Worm (Caenorhabditis elegans) whole organism, early embryonic: ENCODE measurements around the gene F49E11.2.

Experiments used
- B0310.2 ChIP-seq: sonication (generic microtip); optimal IDR thresholded peaks from 2 replicates; lab custom pipeline; 2016; ENCODE audit warnings: mild to moderate bottlenecking, missing genetic modification characterization, missing compliant biosample characterization
- F13C5.2 ChIP-seq: sonication (generic microtip); optimal IDR thresholded peaks from 2 replicates; lab custom pipeline; 2017; ENCODE audit warnings: mild to moderate bottlenecking, missing genetic modification characterization, inconsistent platforms, missing compliant biosample characterization
- aly-1 ChIP-seq: sonication (generic microtip); optimal IDR thresholded peaks from 2 replicates; lab custom pipeline; 2016; ENCODE audit warnings: missing genetic modification characterization, missing compliant biosample characterization
- ama-1 ChIP-seq: fragments of 150-350 bp; optimal IDR thresholded peaks from 2 replicates; lab custom pipeline; 2014
- ceh-13 ChIP-seq: fragments of 200-800 bp; sonication (Bioruptor generic); optimal IDR thresholded peaks from 2 replicates; lab custom pipeline; 2018; ENCODE audit warnings: mild to moderate bottlenecking, missing genetic modification characterization, missing compliant biosample characterization
- ceh-36 ChIP-seq: sonication (generic microtip); optimal IDR thresholded peaks from 2 replicates; lab custom pipeline; 2016; ENCODE audit warnings: missing genetic modification characterization, inconsistent platforms, missing compliant biosample characterization
- ets-7 ChIP-seq: sonication (generic microtip); optimal IDR thresholded peaks from 2 replicates; lab custom pipeline; 2016; ENCODE audit warnings: missing genotype, missing genetic modification characterization, missing compliant biosample characterization
- flt-1 ChIP-seq: fragments of 200-800 bp; sonication (Bioruptor generic); IDR thresholded peaks from 2 replicates; pipeline ENCODE4 v1.3.6; 2022; ENCODE audit warnings: missing genetic modification characterization, missing compliant biosample characterization
- hmbx-1 ChIP-seq: sonication (generic microtip); optimal IDR thresholded peaks from 2 replicates; lab custom pipeline; 2016; ENCODE audit warnings: mild to moderate bottlenecking, missing genetic modification characterization, missing compliant biosample characterization
- hmg-4 ChIP-seq: fragments of 200-800 bp; sonication (Bioruptor generic); optimal IDR thresholded peaks from 2 replicates; lab custom pipeline; 2018; ENCODE audit warnings: mild to moderate bottlenecking, missing genetic modification characterization, missing compliant biosample characterization
- hnd-1 ChIP-seq: sonication (generic microtip); optimal IDR thresholded peaks from 2 replicates; lab custom pipeline; 2016; ENCODE audit warnings: missing genetic modification characterization, missing compliant biosample characterization
- pes-1 ChIP-seq: fragments of 200-800 bp; sonication (Bioruptor generic); IDR thresholded peaks from 2 replicates; pipeline ENCODE4 v1.3.6; 2022; ENCODE audit warnings: missing genetic modification reagents, missing genetic modification characterization, missing compliant biosample characterization
- scrt-1 ChIP-seq: fragments of 200-800 bp; sonication (Bioruptor generic); IDR thresholded peaks from 2 replicates; pipeline ENCODE4 v1.3.6; 2022; ENCODE audit warnings: missing genetic modification characterization, missing compliant biosample characterization
- sea-1 ChIP-seq: fragments of 200-800 bp; sonication (Bioruptor generic); conservative IDR thresholded peaks from 2 replicates; pipeline ENCODE4 v1.3.6; 2022; ENCODE audit warnings: missing genetic modification characterization, missing compliant biosample characterization
- tbx-11 ChIP-seq: fragments of 200-800 bp; sonication (Bioruptor generic); IDR thresholded peaks from 2 replicates; pipeline ENCODE4 v1.3.6; 2022; ENCODE audit warnings: missing genetic modification characterization, missing compliant biosample characterization
- tbx-37 ChIP-seq: fragments of 200-800 bp; sonication (Bioruptor generic); conservative IDR thresholded peaks from 2 replicates; pipeline ENCODE4 v1.3.6; 2022; ENCODE audit warnings: missing genetic modification reagents, missing genetic modification characterization, missing compliant biosample characterization
- tra-4 ChIP-seq: sonication (generic microtip); optimal IDR thresholded peaks from 2 replicates; lab custom pipeline; 2017; ENCODE audit warnings: missing genetic modification characterization, missing compliant biosample characterization

The F49E11.2 gene

ce11 chrIV:13080185-13080584, 41.4 kb upstream of the F49E11.2 start:
- TF ChIP-seq pes-1 (GFP tag; lab: Robert Waterston, UW), result no peak

- TF ChIP-seq hmbx-1 (tag; lab: Kevin White, UChicago), result no peak
- no peak for TF ChIP-seq B0310.2 (tag; lab: Kevin White, UChicago)
- no peak for TF ChIP-seq scrt-1 (GFP tag; lab: Robert Waterston, UW)
- no peak for TF ChIP-seq sea-1 (GFP tag; lab: Robert Waterston, UW)
- TF ChIP-seq ceh-36 (tag; lab: Kevin White, UChicago), result no peak
- no peak for TF ChIP-seq aly-1 (tag; lab: Kevin White, UChicago)
- TF ChIP-seq tra-4 (tag; lab: Kevin White, UChicago), result no peak
- no peak for TF ChIP-seq F13C5.2 (tag; lab: Kevin White, UChicago)
- no peak for TF ChIP-seq hmg-4 (GFP tag; lab: Kevin White, UChicago)
Observed at ce11 chrIV:13079119-13079518, 40.3 kb upstream of the F49E11.2 start, which contains the start of gene C39E9.8. Gene C39E9.8 (plus strand): TSS chrIV:13079446.

- no peak for TF ChIP-seq ceh-36 (tag; lab: Kevin White, UChicago)
- no peak for TF ChIP-seq tbx-37
- TF ChIP-seq sea-1 (GFP tag; lab: Robert Waterston, UW), result no peak
- TF ChIP-seq ceh-13 (GFP tag; lab: Kevin White, UChicago), result no peak
- TF ChIP-seq B0310.2 (tag; lab: Kevin White, UChicago), result no peak
- TF ChIP-seq scrt-1 (GFP tag; lab: Robert Waterston, UW), result no peak
- TF ChIP-seq tra-4 (tag; lab: Kevin White, UChicago), result no peak
- TF ChIP-seq ama-1 (lab: Kevin White, UChicago), result no peak
- no peak for TF ChIP-seq hnd-1
- TF ChIP-seq flt-1 (GFP tag; lab: Robert Waterston, UW), result no peak
- TF ChIP-seq hmbx-1 (tag; lab: Kevin White, UChicago), result no peak
- TF ChIP-seq pes-1 (GFP tag; lab: Robert Waterston, UW), result no peak
- no peak for TF ChIP-seq aly-1 (tag; lab: Kevin White, UChicago)
- TF ChIP-seq F13C5.2 (tag; lab: Kevin White, UChicago), result no peak
- no peak for TF ChIP-seq hmg-4 (GFP tag; lab: Kevin White, UChicago)
Observed at ce11 chrIV:13078342-13078741, 39.6 kb upstream of the F49E11.2 start.

DNA sequence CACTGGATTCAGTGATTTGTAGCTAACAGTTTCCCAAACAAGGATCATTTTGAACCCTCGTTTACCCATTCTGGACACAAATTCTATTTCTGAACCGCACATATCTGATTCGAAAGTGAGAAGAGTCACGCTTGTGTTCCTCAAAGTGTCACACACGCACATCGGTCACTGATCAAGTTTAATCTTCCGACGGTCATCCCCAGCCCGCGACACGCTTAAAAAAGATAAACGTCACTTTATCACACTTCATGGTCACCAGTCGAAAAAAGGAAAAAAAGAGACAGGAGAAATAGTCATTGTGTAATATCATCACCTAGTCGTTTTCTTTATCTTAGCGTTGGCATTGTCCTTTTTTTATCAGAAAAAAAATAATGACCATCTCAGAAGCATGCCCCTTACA, 38.9 kb upstream of the F49E11.2 start:
- TF ChIP-seq hmbx-1 (tag; lab: Kevin White, UChicago) (no peak), aly-1 (tag; lab: Kevin White, UChicago) (no peak), hmg-4 (GFP tag; lab: Kevin White, UChicago) (no peak), scrt-1 (GFP tag; lab: Robert Waterston, UW) (no peak), ceh-36 (tag; lab: Kevin White, UChicago) (no peak), tbx-11 (GFP tag; lab: Robert Waterston, UW) (no peak), flt-1 (GFP tag; lab: Robert Waterston, UW) (no peak), F13C5.2 (tag; lab: Kevin White, UChicago) (no peak), ama-1 (lab: Kevin White, UChicago) (no peak), hnd-1 (no peak), ceh-13 (GFP tag; lab: Kevin White, UChicago) (no peak), B0310.2 (tag; lab: Kevin White, UChicago) (no peak), sea-1 (GFP tag; lab: Robert Waterston, UW) (no peak), pes-1 (GFP tag; lab: Robert Waterston, UW) (no peak), tra-4 (tag; lab: Kevin White, UChicago) (no peak), tbx-37 (no peak), ets-7 (tag; lab: Kevin White, UChicago) (no peak)

- TF ChIP-seq ets-7 (tag; lab: Kevin White, UChicago) (no peak), ama-1 (lab: Kevin White, UChicago) (no peak), hnd-1 (no peak), pes-1 (GFP tag; lab: Robert Waterston, UW) (no peak)
Observed at ce11 chrIV:13076620-13077019, 37.8 kb upstream of the F49E11.2 start, which contains the start of gene C39E9.7. Gene C39E9.7 (minus strand): TSS chrIV:13076720.

DNA sequence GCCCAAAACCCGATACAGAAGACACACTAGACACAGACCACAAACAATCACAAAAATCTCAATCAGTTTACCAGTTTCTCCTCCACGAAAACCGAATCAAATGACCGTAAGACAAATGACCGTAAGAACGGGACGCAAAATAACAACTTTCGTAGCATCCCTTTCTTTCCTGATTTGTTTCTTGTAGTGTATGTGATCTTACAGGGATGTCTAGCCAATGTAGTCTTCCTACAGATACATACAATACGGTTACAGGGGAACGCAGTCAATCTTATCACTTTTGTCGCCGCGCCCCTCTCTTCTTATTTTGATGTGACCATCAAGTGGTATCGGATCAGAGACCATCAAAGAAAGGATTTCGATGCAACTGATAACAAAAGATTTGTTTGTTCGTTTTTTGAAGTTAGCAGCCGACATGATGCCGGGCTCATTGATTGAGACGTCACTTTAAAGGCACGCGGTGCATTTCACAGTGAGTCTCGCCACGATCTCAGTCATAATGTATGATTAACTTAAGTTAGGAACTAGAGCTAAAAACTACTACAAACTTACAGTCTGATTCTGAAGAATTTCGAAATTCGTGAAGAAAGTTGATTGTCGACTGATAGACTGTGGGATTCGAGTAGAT, 37.0 kb upstream of the F49E11.2 start:
- TF ChIP-seq scrt-1 (GFP tag; lab: Robert Waterston, UW) (no peak), F13C5.2 (tag; lab: Kevin White, UChicago) (no peak), hmg-4 (GFP tag; lab: Kevin White, UChicago) (no peak), ceh-36 (tag; lab: Kevin White, UChicago) (no peak), ets-7 (tag; lab: Kevin White, UChicago) (no peak), pes-1 (GFP tag; lab: Robert Waterston, UW) (no peak), sea-1 (GFP tag; lab: Robert Waterston, UW) (no peak), tbx-11 (GFP tag; lab: Robert Waterston, UW) (no peak), hmbx-1 (tag; lab: Kevin White, UChicago) (no peak), ceh-13 (GFP tag; lab: Kevin White, UChicago) (no peak)

- TF ChIP-seq aly-1 (tag; lab: Kevin White, UChicago) (no peak), hmbx-1 (tag; lab: Kevin White, UChicago) (no peak), scrt-1 (GFP tag; lab: Robert Waterston, UW) (no peak), tra-4 (tag; lab: Kevin White, UChicago) (no peak), tbx-11 (GFP tag; lab: Robert Waterston, UW) (no peak), sea-1 (GFP tag; lab: Robert Waterston, UW) (no peak), F13C5.2 (tag; lab: Kevin White, UChicago) (no peak), ceh-13 (GFP tag; lab: Kevin White, UChicago) (no peak), tbx-37 (no peak), ama-1 (lab: Kevin White, UChicago) (no peak), pes-1 (GFP tag; lab: Robert Waterston, UW) (no peak), ceh-36 (tag; lab: Kevin White, UChicago) (no peak), flt-1 (GFP tag; lab: Robert Waterston, UW) (no peak), B0310.2 (tag; lab: Kevin White, UChicago) (no peak)
Observed at ce11 chrIV:13071445-13071844, 32.7 kb upstream of the F49E11.2 start, which contains the start of gene scl-8. Gene scl-8 (plus strand): TSS chrIV:13071745.
